Fruit fly (Drosophila melanogaster): ENCODE results near the gene tx.

Gene tx

dm6 chr3R:26436540-26436939 lies 4.0 kb upstream of the tx start (continued):
- peak; percentile 68; the same call in 1 of the 2 replicates for TF ChIP-seq sens-2 (GFP tag; IDR thresholded peaks at IDR 0.05)
- peak; percentile 2 for TF ChIP-seq HHEX (GFP tag; optimal IDR thresholded peaks at IDR 0.05)
- peak; percentile 41 for TF ChIP-seq slp2 (GFP tag; optimal IDR thresholded peaks at IDR 0.05)
- TF ChIP-seq CG8924 (tag; optimal IDR thresholded peaks at IDR 0.05): peak; percentile 34
- peak; percentile 83 for TF ChIP-seq CG1603 (tag; optimal IDR thresholded peaks at IDR 0.05)
- 0 out of 2 replicates have a peak, but pooled peaks have one; percentile 33 for TF ChIP-seq CG4404 (GFP tag; IDR thresholded peaks at IDR 0.05)
- no peak for TF ChIP-seq CG3281 (GFP tag; optimal IDR thresholded peaks at IDR 0.05)
- peak in 1 of 2 experiments; percentile 62 for TF ChIP-seq bsh (GFP tag; optimal IDR thresholded peaks at IDR 0.05)
- peak; percentile 38 for TF ChIP-seq grau (tag; optimal IDR thresholded peaks at IDR 0.05)
- TF ChIP-seq CG13624 (GFP tag; optimal IDR thresholded peaks at IDR 0.05): peak; percentile 22
- no peak for TF ChIP-seq Bgb (GFP tag; IDR thresholded peaks at IDR 0.05; ENCODE audit: partially characterized antibody)
- TF ChIP-seq CG1529 (GFP tag; optimal IDR thresholded peaks at IDR 0.05): peak; percentile 10
- TF ChIP-seq CG14667 (GFP tag; IDR thresholded peaks at IDR 0.05): peak; percentile 37
- TF ChIP-seq Abd-B (GFP tag; optimal IDR thresholded peaks at IDR 0.05): no peak
- TF ChIP-seq CG13894 (tag; optimal IDR thresholded peaks at IDR 0.05): no peak
- peak; percentile 71 for TF ChIP-seq Med (GFP tag)
- TF ChIP-seq zfh1 (GFP tag; IDR thresholded peaks at IDR 0.05): 0 out of 3 replicates have a peak, but pooled peaks have one; percentile 41
- peak; percentile 3 for TF ChIP-seq Side (GFP tag; optimal IDR thresholded peaks at IDR 0.05)
- peak; percentile 39 for TF ChIP-seq CG8089 (GFP tag; optimal IDR thresholded peaks at IDR 0.05)
- peak; percentile 14 for TF ChIP-seq CG7786 (GFP tag; optimal IDR thresholded peaks at IDR 0.05)
- TF ChIP-seq CG31441 (GFP tag; IDR thresholded peaks at IDR 0.05): peak; percentile 56
- TF ChIP-seq wor (GFP tag; IDR thresholded peaks at IDR 0.05): 0 out of 2 replicates have a peak, but pooled peaks have one; percentile 25
- peak; percentile 30; the same call in 1 of the 2 replicates for TF ChIP-seq CG14441 (GFP tag; IDR thresholded peaks at IDR 0.05)
- peak; percentile 59 for TF ChIP-seq Xbp1 (GFP tag; optimal IDR thresholded peaks at IDR 0.05)
- peak; percentile 24 for TF ChIP-seq D19A (tag; optimal IDR thresholded peaks at IDR 0.05)
- peak; percentile 8 for TF ChIP-seq da (GFP tag; optimal IDR thresholded peaks at IDR 0.05)
- TF ChIP-seq jing (GFP tag; optimal IDR thresholded peaks at IDR 0.05): peak; percentile 24
- TF ChIP-seq CG1024 (GFP tag; IDR thresholded peaks at IDR 0.05): peak; percentile 39; the same call in 1 of the 2 replicates
- TF ChIP-seq CG7556 (GFP tag; optimal IDR thresholded peaks at IDR 0.05): peak; percentile 36
- no peak for TF ChIP-seq CG17912 (GFP tag; optimal IDR thresholded peaks at IDR 0.05)
- no peak for TF ChIP-seq CG8290 (GFP tag; optimal IDR thresholded peaks at IDR 0.05)
- peak in 1 of 2 experiments; percentile 70 for TF ChIP-seq CG8290 (tag; optimal IDR thresholded peaks at IDR 0.05)
- TF ChIP-seq CG3407 (GFP tag; optimal IDR thresholded peaks at IDR 0.05): no peak
- 0 out of 2 replicates have a peak, but pooled peaks have one; percentile 20 for TF ChIP-seq CG10959 (GFP tag; IDR thresholded peaks at IDR 0.05)
- TF ChIP-seq PHDP (tag; optimal IDR thresholded peaks at IDR 0.05): peak; percentile 45
- TF ChIP-seq CG9797 (GFP tag; optimal IDR thresholded peaks at IDR 0.05): no peak
- peak; percentile 40 for TF ChIP-seq CG1792 (GFP tag; optimal IDR thresholded peaks at IDR 0.05)
- TF ChIP-seq phol (tag; optimal IDR thresholded peaks at IDR 0.05): peak; percentile 59
- peak; percentile 20 for TF ChIP-seq lab (GFP tag; optimal IDR thresholded peaks at IDR 0.05)
- TF ChIP-seq Oli (tag; optimal IDR thresholded peaks at IDR 0.05): peak; percentile 57
- TF ChIP-seq CG14014 (GFP tag; IDR thresholded peaks at IDR 0.05): peak; percentile 43; the same call in 1 of the 2 replicates
- TF ChIP-seq CG11695 (GFP tag; IDR thresholded peaks at IDR 0.05): peak; percentile 57; the same call in 1 of the 3 replicates
- no peak for TF ChIP-seq sqz (GFP tag; optimal IDR thresholded peaks at IDR 0.05)
- TF ChIP-seq CG10267 (tag; optimal IDR thresholded peaks at IDR 0.05): peak; percentile 13
- TF ChIP-seq hkb (optimal IDR thresholded peaks at IDR 0.05): no peak
- TF ChIP-seq hkb (GFP tag; IDR thresholded peaks at IDR 0.05): peak; percentile 62
- TF ChIP-seq trh (GFP tag; optimal IDR thresholded peaks at IDR 0.05): peak; percentile 41
- peak in 1 of 2 experiments; percentile 68 for TF ChIP-seq Hr51 (GFP tag; optimal IDR thresholded peaks at IDR 0.05)
- TF ChIP-seq Ada2b (GFP tag; IDR thresholded peaks at IDR 0.05): peak; percentile 64
- TF ChIP-seq Pdp1 (GFP tag; optimal IDR thresholded peaks at IDR 0.05): peak; percentile 21 to 38
- TF ChIP-seq ssp (GFP tag; IDR thresholded peaks at IDR 0.05): peak; percentile 56
